Fruit fly (Drosophila melanogaster): ENCODE measurements around the gene CG34148.

- TF ChIP-seq psq (optimal IDR thresholded peaks at IDR 0.05) (no peak), Dll (optimal IDR thresholded peaks at IDR 0.05) (no peak), EcR (GFP tag; optimal IDR thresholded peaks at IDR 0.05) (no peak), CG8478 (optimal IDR thresholded peaks at IDR 0.05) (no peak)
Measured at dm6 chr3R:21870158-21870971, 8.1 kb downstream of the CG34148 start, which contains the start of gene CG31431.

All from whole organism.